Worm (Caenorhabditis elegans): ENCODE measurements around the gene D2089.8.

DNA sequence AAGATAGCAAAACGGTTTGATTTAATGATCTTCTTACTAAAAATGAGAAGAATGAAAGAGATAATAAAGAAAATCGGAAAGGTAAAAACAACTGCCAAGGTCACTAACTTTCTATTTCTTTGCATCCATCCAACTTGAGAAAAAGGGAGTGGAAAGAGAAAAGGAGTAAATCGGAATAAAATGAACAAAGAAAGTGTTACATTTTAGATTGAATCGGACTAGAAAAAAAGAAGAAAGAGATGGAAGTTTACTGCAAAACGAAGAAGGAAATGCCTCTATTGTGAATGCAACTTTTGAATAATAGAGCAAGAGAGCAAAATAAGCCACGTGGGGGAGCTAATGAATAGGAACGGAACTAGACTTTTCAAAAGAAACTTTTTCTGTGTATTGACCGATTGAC, 43.5 kb upstream of the D2089.8 start:
- no peak for TF ChIP-seq grh-1 (GFP tag; IDR thresholded peaks at IDR 0.05)
- TF ChIP-seq nhr-237 (tag; optimal IDR thresholded peaks at IDR 0.05): no peak
- no peak for TF ChIP-seq snpc-4 (tag; optimal IDR thresholded peaks at IDR 0.05)
- peak; percentile 6 for TF ChIP-seq irx-1 (tag; optimal IDR thresholded peaks at IDR 0.05)
- no peak for TF ChIP-seq elt-2 (tag; optimal IDR thresholded peaks at IDR 0.05)
- no peak for TF ChIP-seq lin-39 (tag; optimal IDR thresholded peaks at IDR 0.05)
- no peak for TF ChIP-seq egl-27 (tag; optimal IDR thresholded peaks at IDR 0.05)
- no peak for TF ChIP-seq nhr-12 (tag; optimal IDR thresholded peaks at IDR 0.05)
- peak; percentile 97 for TF ChIP-seq blmp-1 (tag; optimal IDR thresholded peaks at IDR 0.05)
- TF ChIP-seq lin-15B (tag; optimal IDR thresholded peaks at IDR 0.05): no peak
- TF ChIP-seq skn-1 (tag; optimal IDR thresholded peaks at IDR 0.05): no peak

Measured in whole organism, L1 larva.